Fruit fly (Drosophila melanogaster) whole organism, wandering third instar larva: ENCODE results near the gene dpr10.

Source experiments
- GATAd ChIP-seq: sonication (Bioruptor generic); optimal IDR thresholded peaks from 2 replicates; lab custom pipeline; 2016; ENCODE audit warnings: missing biosample characterization, missing genetic modification characterization
- Myc ChIP-seq: fragments of >200 bp; optimal IDR thresholded peaks from 2 replicates; lab custom pipeline; 2017
- OdsH ChIP-seq: fragments of 200-800 bp; sonication (Bioruptor generic); optimal IDR thresholded peaks from 2 replicates; lab custom pipeline; 2016; ENCODE audit warnings: missing biosample characterization, mild to moderate bottlenecking, missing genetic modification characterization
- dl ChIP-seq, 2 experiments: fragments of 175-275, 200-275 bp in 1 of 2; fragments of 200-275 bp in 1 of 2; sonication (Bioruptor generic); optimal IDR thresholded peaks; lab custom pipeline; 2018; ENCODE audit warnings: mild to moderate bottlenecking in 2 of 2, missing biosample characterization in 2 of 2, missing genetic modification characterization in 2 of 2, moderate library complexity in 2 of 2; ENCODE audit not compliant: partially characterized antibody in 2 of 2, insufficient read depth in 1 of 2
- lola ChIP-seq: fragments of >200 bp; optimal IDR thresholded peaks from 2 replicates; lab custom pipeline; 2017; ENCODE audit warnings: missing biosample characterization, missing genetic modification characterization
- psq ChIP-seq: fragments of 200-800 bp; sonication (Bioruptor generic); optimal IDR thresholded peaks from 3 replicates; lab custom pipeline; 2017; ENCODE audit warnings: missing biosample characterization, mild to moderate bottlenecking, missing genetic modification characterization, moderate library complexity

dm6 chr3L:10105820-10106219 is 80.1 kb downstream of the dpr10 start:
- TF ChIP-seq Myc (lab: Kevin White, UChicago) (no peak), dl (GFP tag; optimal IDR thresholded peaks at IDR 0.05; lab: Kevin White, UChicago; ENCODE audit: insufficient read depth in 1 of 2, partially characterized antibody in 2 of 2) (no peak), psq (GFP tag; lab: Kevin White, UChicago) (no peak), lola (GFP tag; lab: Kevin White, UChicago) (no peak), OdsH (GFP tag; lab: Kevin White, UChicago) (no peak), GATAd (no peak)
